Fruit fly (Drosophila melanogaster): ENCODE data around the gene Pex12.
A peak's percentile ranks its signal among the peaks of the same experiment; 100 is the strongest.

The Pex12 gene

DNA sequence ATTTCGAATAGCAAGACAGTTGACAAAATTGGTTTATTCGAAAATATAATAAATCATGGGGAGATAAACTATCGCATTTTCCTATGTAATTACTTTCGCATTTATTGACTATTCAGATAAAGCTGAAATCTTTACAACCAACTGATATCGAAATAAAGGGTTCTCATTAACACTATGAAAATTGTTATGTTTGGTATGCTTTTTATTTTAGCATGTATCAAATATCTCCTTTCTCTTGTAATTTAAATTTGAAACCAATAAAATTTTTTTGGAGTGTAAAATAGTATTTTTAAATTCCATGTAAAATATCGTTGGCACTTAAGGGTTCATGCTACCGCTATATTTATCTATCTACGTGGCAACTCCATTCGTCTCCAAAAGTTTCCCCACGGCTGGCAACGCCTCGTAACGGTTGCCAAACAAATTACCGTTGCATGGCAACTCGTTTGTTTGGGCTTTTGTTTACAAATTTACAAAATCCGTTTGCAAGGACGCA lies 39.3 kb downstream of the Pex12 start, which contains the start of gene CG13949 (continued):
- TF ChIP-seq CG30431 (GFP tag; optimal IDR thresholded peaks at IDR 0.05) (no peak), chinmo (GFP tag; IDR thresholded peaks at IDR 0.05; ENCODE audit: partially characterized antibody) (no peak), Antp (GFP tag; optimal IDR thresholded peaks at IDR 0.05) (peak; percentile 60), gfzf (GFP tag; optimal IDR thresholded peaks at IDR 0.05) (peak; percentile 32), Sry-δ (GFP tag; optimal IDR thresholded peaks at IDR 0.05) (peak; percentile 48), YL-1 (GFP tag; optimal IDR thresholded peaks at IDR 0.05) (no peak), CG5180 (GFP tag; optimal IDR thresholded peaks at IDR 0.05) (peak; percentile 12), zen (tag; optimal IDR thresholded peaks at IDR 0.05) (peak; percentile 24), Nf-YA (GFP tag; IDR thresholded peaks at IDR 0.05) (peak; percentile 37), Xrp1 (GFP tag; IDR thresholded peaks at IDR 0.05) (peak; percentile 83), fu2 (GFP tag; optimal IDR thresholded peaks at IDR 0.05) (peak; percentile 45), Spps (tag; optimal IDR thresholded peaks at IDR 0.05) (no peak), NK7.1 (GFP tag; optimal IDR thresholded peaks at IDR 0.05) (peak; percentile 22), grau (tag; optimal IDR thresholded peaks at IDR 0.05) (peak; percentile 68), CG33213 (GFP tag; optimal IDR thresholded peaks at IDR 0.05) (peak; percentile 71), Dref (GFP tag; IDR thresholded peaks at IDR 0.05) (peak; percentile 39; the same call in 1 of the 2 replicates), slou (GFP tag; optimal IDR thresholded peaks at IDR 0.05) (peak; percentile 25), Gug (GFP tag; IDR thresholded peaks at IDR 0.05) (peak; percentile 64), CG9876 (GFP tag; optimal IDR thresholded peaks at IDR 0.05) (peak; percentile 17), lmd (GFP tag; IDR thresholded peaks at IDR 0.05) (peak; percentile 72), CG8281 (tag; optimal IDR thresholded peaks at IDR 0.05) (no peak), Tbp (GFP tag; optimal IDR thresholded peaks at IDR 0.05) (no peak), so (GFP tag; IDR thresholded peaks at IDR 0.05) (no peak), HmgZ (tag; optimal IDR thresholded peaks at IDR 0.05) (peak; percentile 85), zen2 (GFP tag; IDR thresholded peaks at IDR 0.05; ENCODE audit: partially characterized antibody) (no peak), CG5953 (GFP tag; IDR thresholded peaks at IDR 0.05) (0 out of 2 replicates have a peak, but pooled peaks have one; percentile 40), CG13624 (GFP tag; optimal IDR thresholded peaks at IDR 0.05) (peak; percentile 64), slbo (GFP tag; IDR thresholded peaks at IDR 0.05) (peak; percentile 79), Opbp (GFP tag; IDR thresholded peaks at IDR 0.05; ENCODE audit: partially characterized antibody) (peak; percentile 63), abd-A (tag; optimal IDR thresholded peaks at IDR 0.05) (no peak), maf-S (GFP tag; optimal IDR thresholded peaks at IDR 0.05) (peak; percentile 60), ATbp (GFP tag; optimal IDR thresholded peaks at IDR 0.05) (peak; percentile 37), Deaf1 (tag; optimal IDR thresholded peaks at IDR 0.05) (peak; percentile 33), CG42726 (GFP tag; IDR thresholded peaks at IDR 0.05; ENCODE audit: partially characterized antibody) (peak; percentile 47; the same call in 1 of the 2 replicates), Sox102F (GFP tag; optimal IDR thresholded peaks at IDR 0.05) (peak; percentile 67), CG7556 (GFP tag; optimal IDR thresholded peaks at IDR 0.05) (peak; percentile 60), CG11696 (GFP tag; IDR thresholded peaks at IDR 0.05) (0 out of 2 replicates have a peak, but pooled peaks have one; percentile 57), trem (tag; optimal IDR thresholded peaks at IDR 0.05) (peak; percentile 63), fd64A (GFP tag; optimal IDR thresholded peaks at IDR 0.05) (no peak), hth (optimal IDR thresholded peaks at IDR 0.05) (no peak), gt (GFP tag; IDR thresholded peaks at IDR 0.05) (no peak), CG6654 (GFP tag; optimal IDR thresholded peaks at IDR 0.05) (no peak), Kr (GFP tag; optimal IDR thresholded peaks at IDR 0.05) (no peak), CG4707 (GFP tag; optimal IDR thresholded peaks at IDR 0.05) (no peak), CG33557 (GFP tag; optimal IDR thresholded peaks at IDR 0.05) (no peak), Nf-YB (GFP tag; optimal IDR thresholded peaks at IDR 0.05) (peak; percentile 27), CG18476 (GFP tag; optimal IDR thresholded peaks at IDR 0.05) (no peak), CoRest (tag; optimal IDR thresholded peaks at IDR 0.05) (peak; percentile 84), da (GFP tag; optimal IDR thresholded peaks at IDR 0.05) (no peak), CG2202 (tag; optimal IDR thresholded peaks at IDR 0.05) (peak; percentile 11), Ets65A (GFP tag) (peak; percentile 89)
